Worm (Caenorhabditis elegans) whole organism, mixed stage, embryonic: Measurements from ENCODE around the gene Y53F4B.12.

Experiments used
- blmp-1 ChIP-seq: fragments of 150-350 bp; optimal IDR thresholded peaks from 2 replicates; lab custom pipeline; 2014; ENCODE audit warnings: missing biosample characterization, missing genetic modification characterization
- ceh-39 ChIP-seq: fragments of 150-350 bp; optimal IDR thresholded peaks from 2 replicates; lab custom pipeline; 2014; ENCODE audit warnings: missing biosample characterization, missing genetic modification characterization
- ceh-43 ChIP-seq: fragments of 200-800 bp; sonication (Bioruptor generic); optimal IDR thresholded peaks from 2 replicates; lab custom pipeline; 2018; ENCODE audit warnings: mild to moderate bottlenecking, missing genetic modification characterization, moderate library complexity, missing compliant biosample characterization
- ces-1 ChIP-seq: fragments of 150-350 bp; optimal IDR thresholded peaks from 2 replicates; lab custom pipeline; 2014; ENCODE audit warnings: missing biosample characterization, missing genetic modification reagents, missing genetic modification characterization
- drap-1 ChIP-seq: fragments of 200-800 bp; sonication (Bioruptor generic); optimal IDR thresholded peaks from 3 replicates; lab custom pipeline; 2018; ENCODE audit warnings: mild to moderate bottlenecking, missing genetic modification characterization, missing compliant biosample characterization
- mep-1 ChIP-seq: fragments of 150-350 bp; optimal IDR thresholded peaks from 2 replicates; lab custom pipeline; 2017; ENCODE audit warnings: missing biosample characterization, missing genetic modification reagents, missing genetic modification characterization, inconsistent platforms
- nhr-12 ChIP-seq: fragments of 150-350 bp; optimal IDR thresholded peaks from 2 replicates; lab custom pipeline; 2014; ENCODE audit warnings: missing biosample characterization, missing genetic modification characterization
- nhr-28 ChIP-seq: fragments of 150-350 bp; optimal IDR thresholded peaks from 2 replicates; lab custom pipeline; 2014; ENCODE audit warnings: missing biosample characterization, missing genetic modification characterization
- pha-4 ChIP-seq: fragments of 150-350 bp; optimal IDR thresholded peaks from 2 replicates; lab custom pipeline; 2018; ENCODE audit warnings: missing biosample characterization, missing genetic modification reagents, missing genetic modification characterization
- unc-120 ChIP-seq: sonication (generic microtip); optimal IDR thresholded peaks from 2 replicates; lab custom pipeline; 2017; ENCODE audit warnings: missing genetic modification characterization, missing compliant biosample characterization; ENCODE audit not compliant: poor library complexity, severe bottlenecking
- unc-62 ChIP-seq: fragments of 150-350 bp; optimal IDR thresholded peaks from 2 replicates; lab custom pipeline; 2014; ENCODE audit warnings: missing biosample characterization, missing genetic modification reagents, missing genetic modification characterization

DNA sequence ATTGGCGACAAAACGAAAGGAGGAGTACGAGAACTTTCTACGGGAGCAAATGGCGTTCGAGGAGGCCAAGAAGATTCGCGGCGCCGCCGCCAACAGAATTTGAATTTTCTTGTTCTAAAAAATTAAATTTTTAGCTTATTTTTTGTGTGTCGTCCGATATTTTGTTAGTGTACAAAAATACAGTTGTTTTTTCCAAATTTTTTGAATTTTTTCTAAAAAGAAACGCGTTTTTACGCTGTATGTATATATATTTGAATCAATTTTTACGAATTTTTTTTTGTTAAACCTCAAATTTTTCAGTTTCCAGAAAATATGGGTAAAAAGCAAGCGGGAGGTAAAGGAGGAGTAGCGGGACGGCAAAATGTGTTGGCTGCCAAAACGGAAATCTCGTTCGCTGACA lies 20.1 kb downstream of the Y53F4B.12 start, which contains the start of gene trip-4:
- no peak for TF ChIP-seq ceh-43
- TF ChIP-seq nhr-28 (tag; lab: Kevin White, UChicago) = no peak
- no peak for TF ChIP-seq pha-4
- TF ChIP-seq nhr-12 (tag; lab: Kevin White, UChicago) = no peak
- TF ChIP-seq drap-1 (GFP tag; lab: Kevin White, UChicago) = no peak
- TF ChIP-seq unc-120 (tag; lab: Kevin White, UChicago) = no peak
- TF ChIP-seq mep-1 (tag; lab: Kevin White, UChicago) = no peak
- TF ChIP-seq unc-62 (GFP tag; lab: Kevin White, UChicago) = no peak
- no peak for TF ChIP-seq ceh-39 (tag; lab: Kevin White, UChicago)
- no peak for TF ChIP-seq ces-1
- TF ChIP-seq blmp-1 (tag; lab: Kevin White, UChicago) = no peak
